Fruit fly (Drosophila melanogaster) whole organism, embryonic: Measurements from ENCODE around the gene CG43273.

Experiments
- CG11398 ChIP-seq: fragments of 200-800 bp; sonication (Bioruptor generic); optimal IDR thresholded peaks from 2 replicates; lab custom pipeline; 2016; ENCODE audit warnings: missing biosample characterization, missing genetic modification characterization
- CG11695 ChIP-seq: fragments of 200-800 bp; sonication (Bioruptor generic); IDR thresholded peaks from 3 replicates; pipeline ENCODE4 v1.3.6; 2022; ENCODE audit warnings: missing biosample characterization, missing genetic modification characterization
- CG13424 ChIP-seq: fragments of 200-800 bp; sonication (Bioruptor generic); optimal IDR thresholded peaks from 2 replicates; lab custom pipeline; 2019; ENCODE audit warnings: missing biosample characterization, mild to moderate bottlenecking, missing genetic modification characterization, moderate library complexity
- CG18011 ChIP-seq: fragments of 200-800 bp; sonication (Bioruptor generic); optimal IDR thresholded peaks from 2 replicates; lab custom pipeline; 2017; ENCODE audit warnings: missing biosample characterization, missing genetic modification characterization, mild to moderate bottlenecking, moderate library complexity, missing genotype
- CG18599 ChIP-seq: fragments of 200-800 bp; sonication (Bioruptor generic); optimal IDR thresholded peaks from 3 replicates; lab custom pipeline; 2017; ENCODE audit warnings: missing biosample characterization, missing genetic modification characterization, mild to moderate bottlenecking, moderate library complexity, missing genetic modification reagents
- CG2129 ChIP-seq: fragments of 200-800 bp; sonication (Bioruptor generic); IDR thresholded peaks from 2 replicates; pipeline ENCODE4 v1.3.6; 2022; ENCODE audit warnings: missing biosample characterization, missing genetic modification characterization; ENCODE audit not compliant: partially characterized antibody
- CG31224 ChIP-seq: fragments of 200-800 bp; sonication (Bioruptor generic); IDR thresholded peaks from 2 replicates; pipeline ENCODE4 v1.3.6; 2022; ENCODE audit warnings: missing biosample characterization, missing genetic modification characterization
- CG3281 ChIP-seq: fragments of 200-800 bp; sonication (Bioruptor generic); optimal IDR thresholded peaks from 3 replicates; lab custom pipeline; 2017; ENCODE audit warnings: missing biosample characterization, mild to moderate bottlenecking, missing genetic modification characterization
- CG8478 ChIP-seq: fragments of >200 bp; optimal IDR thresholded peaks from 2 replicates; lab custom pipeline; 2018
- CG9609 ChIP-seq: fragments of 200-800 bp; sonication (Bioruptor generic); optimal IDR thresholded peaks from 3 replicates; lab custom pipeline; 2016; ENCODE audit warnings: missing biosample characterization, missing genetic modification characterization
- Chrac-16 ChIP-seq: fragments of 200-800 bp; sonication (Bioruptor generic); optimal IDR thresholded peaks from 3 replicates; lab custom pipeline; 2016; ENCODE audit warnings: missing biosample characterization, missing genetic modification characterization
- Dip2 ChIP-seq: fragments of 200-800 bp; sonication (Bioruptor generic); IDR thresholded peaks from 2 replicates; pipeline ENCODE4 v1.3.6; 2022; ENCODE audit warnings: missing biosample characterization, missing genetic modification characterization
- Doc3 ChIP-seq: fragments of 200-800 bp; sonication (Bioruptor generic); IDR thresholded peaks from 3 replicates; pipeline ENCODE4 v1.3.6; 2022; ENCODE audit warnings: missing biosample characterization, missing genetic modification characterization; ENCODE audit not compliant: partially characterized antibody
- H15 ChIP-seq: fragments of 200-800 bp; sonication (Bioruptor generic); IDR thresholded peaks from 3 replicates; pipeline ENCODE4 v1.3.6; 2022; ENCODE audit warnings: missing biosample characterization, missing genetic modification characterization
- Hr78 ChIP-seq, 2 experiments: fragments of 200-800 bp in 1 of 2; fragments of >200 bp in 1 of 2; sonication (Bioruptor generic) in 1 of 2; optimal IDR thresholded peaks; 2 replicates each; lab custom pipeline; 2017 to 2019; ENCODE audit warnings: missing biosample characterization in 2 of 2, missing genetic modification characterization in 2 of 2, mild to moderate bottlenecking in 1 of 2, moderate library complexity in 1 of 2
- MBD-R2 ChIP-seq: fragments of 200-800 bp; sonication (Bioruptor generic); IDR thresholded peaks from 2 replicates; pipeline ENCODE4 v1.3.6; 2022; ENCODE audit warnings: missing biosample characterization, missing genetic modification characterization
- MESR4 ChIP-seq: fragments of 200-800 bp; sonication (Bioruptor generic); optimal IDR thresholded peaks from 2 replicates; lab custom pipeline; 2018; ENCODE audit warnings: missing biosample characterization, mild to moderate bottlenecking, missing genetic modification characterization, moderate library complexity
- Oaz ChIP-seq: fragments of 200-800 bp; sonication (Bioruptor generic); IDR thresholded peaks from 2 replicates; pipeline ENCODE4 v1.3.6; 2022; ENCODE audit warnings: missing biosample characterization, missing genetic modification characterization
- Rfx ChIP-seq: fragments of 200-800 bp; sonication (Bioruptor generic); IDR thresholded peaks from 2 replicates; pipeline ENCODE4 v1.3.6; 2022; ENCODE audit warnings: missing biosample characterization, missing genetic modification characterization
- Sry-δ ChIP-seq: fragments of 200-800 bp; sonication (Bioruptor generic); optimal IDR thresholded peaks from 2 replicates; lab custom pipeline; 2016; ENCODE audit warnings: missing biosample characterization, missing genetic modification characterization
- TFAM ChIP-seq: fragments of 200-800 bp; sonication (Bioruptor generic); optimal IDR thresholded peaks from 2 replicates; lab custom pipeline; 2017; ENCODE audit warnings: missing biosample characterization, missing genetic modification characterization, inconsistent platforms
- Tbp ChIP-seq: fragments of >200 bp; optimal IDR thresholded peaks from 2 replicates; lab custom pipeline; 2018; ENCODE audit warnings: missing biosample characterization, missing genetic modification characterization
- YL-1 ChIP-seq: fragments of 200-800 bp; sonication (Bioruptor generic); optimal IDR thresholded peaks from 3 replicates; lab custom pipeline; 2017; ENCODE audit warnings: missing biosample characterization, mild to moderate bottlenecking, missing genetic modification characterization
- crc ChIP-seq: fragments of 200-800 bp; sonication (Bioruptor generic); optimal IDR thresholded peaks from 2 replicates; lab custom pipeline; 2016; ENCODE audit warnings: missing biosample characterization, missing genetic modification characterization
- crp ChIP-seq, 2 experiments: fragments of 200-800 bp; sonication (Bioruptor generic); optimal IDR thresholded peaks; 2 replicates in 1 of 2; 3 replicates in 1 of 2; lab custom pipeline; 2017; ENCODE audit warnings: missing biosample characterization in 2 of 2, missing genetic modification characterization in 2 of 2, mild to moderate bottlenecking in 1 of 2, moderate library complexity in 1 of 2
- disco-r ChIP-seq: fragments of 200-800 bp; sonication (Bioruptor generic); optimal IDR thresholded peaks from 2 replicates; lab custom pipeline; 2016; ENCODE audit warnings: missing biosample characterization, missing genetic modification characterization
- dpn ChIP-seq, 2 experiments: fragments of 200-800 bp; sonication (Bioruptor generic); optimal IDR thresholded peaks; 3 replicates each; lab custom pipeline; 2016; ENCODE audit warnings: missing biosample characterization in 2 of 2, missing genetic modification characterization in 2 of 2
- dysf ChIP-seq: fragments of 200-800 bp; sonication (Bioruptor generic); IDR thresholded peaks from 3 replicates; pipeline ENCODE4 v1.3.6; 2022; ENCODE audit warnings: missing biosample characterization, missing genetic modification characterization
- fd64A ChIP-seq: fragments of 200-800 bp; sonication (Bioruptor generic); optimal IDR thresholded peaks from 3 replicates; lab custom pipeline; 2018; ENCODE audit warnings: missing biosample characterization, mild to moderate bottlenecking, missing genetic modification characterization
- gfzf ChIP-seq: fragments of 200-800 bp; sonication (Bioruptor generic); optimal IDR thresholded peaks from 2 replicates; lab custom pipeline; 2016; ENCODE audit warnings: missing biosample characterization, mild to moderate bottlenecking, missing genetic modification characterization, moderate library complexity
- hb ChIP-seq: fragments of 200-800 bp; sonication (Bioruptor generic); IDR thresholded peaks from 3 replicates; pipeline ENCODE4 v1.3.6; 2022; ENCODE audit warnings: missing biosample characterization, missing genetic modification characterization; ENCODE audit not compliant: partially characterized antibody
- lilli ChIP-seq: fragments of 200-800 bp; sonication (Bioruptor generic); optimal IDR thresholded peaks from 3 replicates; lab custom pipeline; 2016; ENCODE audit warnings: missing biosample characterization, missing genetic modification characterization
- lov ChIP-seq, 2 experiments: fragments of 200-800 bp in 1 of 2; fragments of >200 bp in 1 of 2; sonication (Bioruptor generic) in 1 of 2; IDR thresholded peaks in 1 of 2; optimal IDR thresholded peaks in 1 of 2; 2 replicates in 1 of 2; 3 replicates in 1 of 2; pipeline versions ENCODE4 v1.3.6 to Lab custom; 2017 to 2022; ENCODE audit warnings: missing biosample characterization in 1 of 2, missing genetic modification characterization in 1 of 2
- maf-S ChIP-seq: fragments of 200-800 bp; sonication (Bioruptor generic); optimal IDR thresholded peaks from 2 replicates; lab custom pipeline; 2016; ENCODE audit warnings: missing biosample characterization, missing genetic modification characterization
- pb ChIP-seq: fragments of 200-800 bp; sonication (Bioruptor generic); optimal IDR thresholded peaks from 3 replicates; lab custom pipeline; 2016; ENCODE audit warnings: missing biosample characterization, missing genetic modification characterization
- sens-2 ChIP-seq: fragments of 200-800 bp; sonication (Bioruptor generic); IDR thresholded peaks from 2 replicates; pipeline ENCODE4 v1.3.6; 2022; ENCODE audit warnings: missing biosample characterization, missing genetic modification characterization
- sna ChIP-seq: fragments of 200-800 bp; sonication (Bioruptor generic); IDR thresholded peaks from 2 replicates; pipeline ENCODE4 v1.3.6; 2022; ENCODE audit warnings: missing biosample characterization, missing genetic modification characterization; ENCODE audit not compliant: partially characterized antibody
- tio ChIP-seq: fragments of 200-800 bp; sonication (Bioruptor generic); optimal IDR thresholded peaks from 2 replicates; lab custom pipeline; 2017; ENCODE audit warnings: missing biosample characterization, missing genetic modification characterization, inconsistent platforms
- unc-4 ChIP-seq: fragments of 200-800 bp; sonication (Bioruptor generic); IDR thresholded peaks from 2 replicates; pipeline ENCODE4 v1.3.6; 2022; ENCODE audit warnings: missing biosample characterization, missing genetic modification characterization; ENCODE audit not compliant: partially characterized antibody

The CG43273 gene

dm6 chr3R:24828234-24828633, 1.9 kb upstream of the CG43273 start, which contains the start of gene RabX4 (continued):
- peak; percentile 1 for TF ChIP-seq MESR4 (GFP tag; lab: Kevin White, UChicago)
- TF ChIP-seq CG8478, result no peak
- no peak for TF ChIP-seq Doc3
- peak; percentile 6; the same call in 1 of the 3 replicates for TF ChIP-seq CG11695
- no peak for TF ChIP-seq disco-r
- no peak for TF ChIP-seq crp (GFP tag; optimal IDR thresholded peaks at IDR 0.05; lab: Kevin White, UChicago)
- TF ChIP-seq sna, result no peak
- no peak for TF ChIP-seq H15
- TF ChIP-seq Hr78 (GFP tag; optimal IDR thresholded peaks at IDR 0.05; lab: Kevin White, UChicago), result no peak
- TF ChIP-seq CG11398 (GFP tag; lab: Kevin White, UChicago), result no peak
- peak; percentile 42 for TF ChIP-seq YL-1 (GFP tag; lab: Kevin White, UChicago)

- no peak for TF ChIP-seq maf-S (GFP tag; lab: Kevin White, UChicago)
- no peak for TF ChIP-seq MBD-R2 (GFP tag; lab: Robert Waterston, UW)
- no peak for TF ChIP-seq tio
- TF ChIP-seq pb, result no peak
- TF ChIP-seq sens-2 (GFP tag; lab: Robert Waterston, UW), result no peak
- TF ChIP-seq Tbp (GFP tag; lab: Kevin White, UChicago), result no peak
- no peak for TF ChIP-seq Chrac-16
- no peak for TF ChIP-seq lilli (GFP tag; lab: Kevin White, UChicago)
- no peak for TF ChIP-seq Dip2 (GFP tag; lab: Robert Waterston, UW)
- no peak for TF ChIP-seq gfzf (GFP tag; lab: Kevin White, UChicago)
- TF ChIP-seq, all 482 proteins: peak for 0
These were observed 3.6 kb downstream of the CG43273 start, which contains the start of gene sosie for dm6 chr3R:24833652-24834051. Gene sosie (plus strand): TSS chr3R:24833952.

- TF ChIP-seq Sry-δ (GFP tag; lab: Kevin White, UChicago) (no peak), dpn (GFP tag; optimal IDR thresholded peaks at IDR 0.05; lab: Kevin White, UChicago) (no peak), lov (optimal IDR thresholded peaks at IDR 0.05; lab: Kevin White, UChicago) (no peak), lov (GFP tag; IDR thresholded peaks at IDR 0.05; lab: Robert Waterston, UW) (no peak), CG9609 (GFP tag; lab: Kevin White, UChicago) (no peak), CG18011 (GFP tag; lab: Kevin White, UChicago) (no peak), TFAM (GFP tag; lab: Kevin White, UChicago) (no peak), H15 (no peak), CG3281 (GFP tag; lab: Kevin White, UChicago) (no peak), CG18599 (no peak), CG31224 (GFP tag; lab: Robert Waterston, UW) (no peak), pb (no peak), unc-4 (GFP tag; lab: Robert Waterston, UW) (no peak), crc (GFP tag; lab: Kevin White, UChicago) (no peak), dysf (GFP tag; lab: Robert Waterston, UW) (no peak), Oaz (GFP tag; lab: Robert Waterston, UW) (no peak), CG13424 (no peak), Rfx (GFP tag; lab: Robert Waterston, UW) (no peak), fd64A (no peak), CG2129 (no peak), hb (GFP tag; lab: Robert Waterston, UW) (no peak)
- TF ChIP-seq, all 482 proteins: peak for 0
These were observed 11.0 kb downstream of the CG43273 start, which contains the start of gene CG33658 for dm6 chr3R:24841063-24841462. Gene CG33658 (minus strand): TSS chr3R:24841163.
